Fruit fly (Drosophila melanogaster) whole organism, adult: ENCODE results near the gene CG43102.
A peak's percentile ranks its signal among the peaks of the same experiment; 100 is the strongest.

Source experiments
- CG11617 ChIP-seq: fragments of 200-800 bp; sonication (Bioruptor generic); optimal IDR thresholded peaks from 2 replicates; lab custom pipeline; 2017; ENCODE audit warnings: mild to moderate bottlenecking, missing biosample characterization, missing genetic modification reagents, missing genetic modification characterization
- CG12768 ChIP-seq: fragments of 200-800 bp; sonication (Bioruptor generic); optimal IDR thresholded peaks from 2 replicates; lab custom pipeline; 2017; ENCODE audit warnings: missing biosample characterization, missing genetic modification characterization, mild to moderate bottlenecking, moderate library complexity, missing genetic modification reagents
- CG14711 ChIP-seq: fragments of 200-800 bp; sonication (Bioruptor generic); optimal IDR thresholded peaks from 2 replicates; lab custom pipeline; 2018; ENCODE audit warnings: missing biosample characterization, mild to moderate bottlenecking, missing genetic modification characterization, moderate library complexity
- CG33017 ChIP-seq: fragments of 200-800 bp; sonication (Bioruptor generic); optimal IDR thresholded peaks from 2 replicates; lab custom pipeline; 2018; ENCODE audit warnings: missing biosample characterization, mild to moderate bottlenecking, missing genetic modification characterization, moderate library complexity
- CG7101 ChIP-seq: fragments of 200-800 bp; sonication (Bioruptor generic); optimal IDR thresholded peaks from 2 replicates; lab custom pipeline; 2018; ENCODE audit warnings: missing biosample characterization, mild to moderate bottlenecking, missing genetic modification characterization, moderate library complexity
- Clk ChIP-seq: fragments of 200-800 bp; sonication (Bioruptor generic); optimal IDR thresholded peaks from 2 replicates; lab custom pipeline; 2017; ENCODE audit warnings: missing biosample characterization, missing genetic modification characterization
- bab1 ChIP-seq: fragments of 200-800 bp; sonication (Bioruptor generic); optimal IDR thresholded peaks from 3 replicates; lab custom pipeline; 2019; ENCODE audit warnings: missing biosample characterization, mild to moderate bottlenecking, missing genetic modification characterization, moderate library complexity
- cnc ChIP-seq, 2 experiments: fragments of >200 bp; optimal IDR thresholded peaks; 2 replicates each; lab custom pipeline; 2017
- kay ChIP-seq: fragments of 200-800 bp; sonication (Bioruptor generic); peaks from one replicate; lab custom pipeline; 2016; ENCODE audit warnings: missing biosample characterization, missing genetic modification characterization, borderline replicate concordance
- toe ChIP-seq: fragments of 200-800 bp; sonication (Bioruptor generic); optimal IDR thresholded peaks from 2 replicates; lab custom pipeline; 2016; ENCODE audit warnings: missing biosample characterization, missing genetic modification characterization

DNA sequence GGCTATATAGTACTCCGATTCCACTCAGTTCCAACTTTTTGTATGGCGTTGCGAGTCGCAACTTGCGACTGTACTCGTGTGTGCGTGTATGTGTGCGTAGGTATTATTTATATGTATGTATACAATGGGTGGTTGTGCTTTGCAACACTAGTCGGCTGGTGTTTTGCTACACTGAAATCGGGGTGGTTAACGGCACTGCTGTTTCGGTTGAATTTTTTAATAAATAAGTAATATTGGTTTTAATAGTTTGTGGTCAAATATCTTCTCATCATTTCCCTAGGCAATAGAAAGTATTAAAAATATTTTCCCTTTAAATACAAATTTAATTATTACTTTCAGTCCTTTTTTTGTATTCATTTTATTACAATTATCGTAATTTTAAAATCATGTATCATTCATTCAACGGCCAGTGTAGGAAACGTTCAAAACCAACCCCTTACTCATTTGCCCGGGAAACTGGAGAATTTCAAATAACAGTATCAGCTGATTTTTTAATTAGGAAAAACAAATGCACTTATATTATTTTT, 4.0 kb upstream of the CG43102 start, which contains the start of gene CG7379:
- TF ChIP-seq CG33017 (tag; lab: Kevin White, UChicago) (peak; percentile 81), kay (GFP tag; lab: Kevin White, UChicago) (peak; percentile 97), cnc (optimal IDR thresholded peaks at IDR 0.05; lab: Kevin White, UChicago) (no peak), CG14711 (tag; lab: Kevin White, UChicago) (peak; percentile 84), Clk (GFP tag; lab: Kevin White, UChicago) (peak; percentile 95), CG7101 (tag; lab: Kevin White, UChicago) (peak; percentile 93), CG12768 (GFP tag; lab: Kevin White, UChicago) (peak; percentile 97), bab1 (GFP tag; lab: Kevin White, UChicago) (peak; percentile 39), toe (GFP tag; lab: Kevin White, UChicago) (peak; percentile 93), CG11617 (GFP tag; lab: Kevin White, UChicago) (peak; percentile 85)
